Worm (Caenorhabditis elegans): ENCODE data around the gene str-162.

ce11 chrIV:5005154-5005553 is 13.0 kb downstream of the str-162 start:
- TF ChIP-seq sox-4 (tag; optimal IDR thresholded peaks at IDR 0.05) (no peak), T23F11.4 (GFP tag; optimal IDR thresholded peaks at IDR 0.05) (no peak), ceh-45 (GFP tag; IDR thresholded peaks at IDR 0.05) (no peak)

Data from whole organism, late embryonic.